1 fruit fly cellular context compared by ENCODE assay signal in genomic region chrX:3355180-3355579, dm6.
TF ChIP-seq lines count a peak whose summit lies in the region.

No protein-coding gene starts in this region.

TF ChIP-seq in whole organism, embryonic, 481 proteins besides CTCF, POLR2A, EP300 and RAD21 (continued from another document and continues in another):
- peak; percentile 70 for TF ChIP-seq Usf (GFP tag; optimal IDR thresholded peaks at IDR 0.05; lab: Kevin White, UChicago)
- TF ChIP-seq mam (GFP tag; optimal IDR thresholded peaks at IDR 0.05; lab: Kevin White, UChicago): peak; percentile 1
- no peak for TF ChIP-seq CG1832 (GFP tag; optimal IDR thresholded peaks at IDR 0.05; lab: Kevin White, UChicago)
- TF ChIP-seq CG15011 (GFP tag; optimal IDR thresholded peaks at IDR 0.05; lab: Kevin White, UChicago): peak; percentile 42
- peak; percentile 37 for TF ChIP-seq CG4707 (GFP tag; optimal IDR thresholded peaks at IDR 0.05; lab: Kevin White, UChicago)
- peak; percentile 31 for TF ChIP-seq CG12219 (GFP tag; optimal IDR thresholded peaks at IDR 0.05; lab: Kevin White, UChicago)
- no peak for TF ChIP-seq disco-r (GFP tag; optimal IDR thresholded peaks at IDR 0.05; lab: Kevin White, UChicago)
- peak; percentile 92 for TF ChIP-seq sens (GFP tag; lab: Kevin White, UChicago)
- TF ChIP-seq Antp (GFP tag; optimal IDR thresholded peaks at IDR 0.05; lab: Kevin White, UChicago): peak; percentile 23
- TF ChIP-seq Myb (GFP tag; optimal IDR thresholded peaks at IDR 0.05; lab: Kevin White, UChicago): peak; percentile 16
- no peak for TF ChIP-seq CG1792 (GFP tag; optimal IDR thresholded peaks at IDR 0.05; lab: Kevin White, UChicago)
- TF ChIP-seq CG8924 (tag; optimal IDR thresholded peaks at IDR 0.05; lab: Kevin White, UChicago): peak; percentile 77
- TF ChIP-seq ewg (GFP tag; optimal IDR thresholded peaks at IDR 0.05; lab: Kevin White, UChicago): peak; percentile 55
- peak; percentile 86 for TF ChIP-seq Med (GFP tag; lab: Kevin White, UChicago)
- TF ChIP-seq CG12071 (GFP tag; optimal IDR thresholded peaks at IDR 0.05; lab: Kevin White, UChicago): peak; percentile 19
- TF ChIP-seq Xbp1 (GFP tag; optimal IDR thresholded peaks at IDR 0.05; lab: Kevin White, UChicago): peak; percentile 71
- no peak for TF ChIP-seq hbn (GFP tag; IDR thresholded peaks at IDR 0.05; lab: Robert Waterston, UW; ENCODE audit: partially characterized antibody)
- no peak for TF ChIP-seq Mes4 (GFP tag; optimal IDR thresholded peaks at IDR 0.05; lab: Kevin White, UChicago)
- TF ChIP-seq CG10979 (tag; optimal IDR thresholded peaks at IDR 0.05; lab: Kevin White, UChicago): peak; percentile 91
- peak; percentile 94 for TF ChIP-seq chm (GFP tag; IDR thresholded peaks at IDR 0.05; lab: Robert Waterston, UW)
- TF ChIP-seq Hey (tag; optimal IDR thresholded peaks at IDR 0.05; lab: Kevin White, UChicago): no peak
- peak; percentile 55 for TF ChIP-seq BtbVII (GFP tag; optimal IDR thresholded peaks at IDR 0.05; lab: Kevin White, UChicago)
- peak; percentile 37 for TF ChIP-seq stwl (tag; optimal IDR thresholded peaks at IDR 0.05; lab: Kevin White, UChicago)
- peak; percentile 28 for TF ChIP-seq CG33213 (GFP tag; optimal IDR thresholded peaks at IDR 0.05; lab: Kevin White, UChicago)
- peak; percentile 75 for TF ChIP-seq onecut (GFP tag; IDR thresholded peaks at IDR 0.05; lab: Robert Waterston, UW)
- TF ChIP-seq ci (GFP tag; IDR thresholded peaks at IDR 0.05; lab: Robert Waterston, UW): peak; percentile 92
- TF ChIP-seq tup (GFP tag; optimal IDR thresholded peaks at IDR 0.05; lab: Kevin White, UChicago): no peak
- TF ChIP-seq hb (GFP tag; IDR thresholded peaks at IDR 0.05; lab: Robert Waterston, UW; ENCODE audit: partially characterized antibody): no peak
- TF ChIP-seq br (optimal IDR thresholded peaks at IDR 0.05; lab: Kevin White, UChicago): no peak
- TF ChIP-seq CG3065 (GFP tag; optimal IDR thresholded peaks at IDR 0.05; lab: Kevin White, UChicago): peak; percentile 45
- TF ChIP-seq wor (GFP tag; IDR thresholded peaks at IDR 0.05; lab: Robert Waterston, UW): peak; percentile 71
- TF ChIP-seq lbe (GFP tag; optimal IDR thresholded peaks at IDR 0.05; lab: Kevin White, UChicago): no peak
- peak; percentile 80 for TF ChIP-seq fd96Cb (tag; optimal IDR thresholded peaks at IDR 0.05; lab: Kevin White, UChicago)
- peak; percentile 45; the same call in 1 of the 2 replicates for TF ChIP-seq crol (GFP tag; IDR thresholded peaks at IDR 0.05; lab: Robert Waterston, UW)
- TF ChIP-seq nerfin-1 (tag; optimal IDR thresholded peaks at IDR 0.05; lab: Kevin White, UChicago): peak; percentile 74
- TF ChIP-seq vvl (GFP tag; IDR thresholded peaks at IDR 0.05; lab: Robert Waterston, UW): peak; percentile 94
- peak; percentile 74 for TF ChIP-seq Aef1 (GFP tag; IDR thresholded peaks at IDR 0.05; lab: Robert Waterston, UW)
- TF ChIP-seq CG17186 (GFP tag; optimal IDR thresholded peaks at IDR 0.05; lab: Kevin White, UChicago): no peak
- TF ChIP-seq knrl (GFP tag; IDR thresholded peaks at IDR 0.05; lab: Robert Waterston, UW; ENCODE audit: partially characterized antibody): no peak
- peak; percentile 85 for TF ChIP-seq CG11456 (GFP tag; IDR thresholded peaks at IDR 0.05; lab: Robert Waterston, UW)
- 0 out of 2 replicates have a peak, but pooled peaks have one; percentile 34 for TF ChIP-seq dati (GFP tag; IDR thresholded peaks at IDR 0.05; lab: Robert Waterston, UW)
- no peak for TF ChIP-seq cad (GFP tag; optimal IDR thresholded peaks at IDR 0.05; lab: Kevin White, UChicago)
- TF ChIP-seq ab (GFP tag; optimal IDR thresholded peaks at IDR 0.05; lab: Kevin White, UChicago): peak; percentile 29
- TF ChIP-seq CG11247 (GFP tag; IDR thresholded peaks at IDR 0.05; lab: Robert Waterston, UW): peak; percentile 72
- no peak for TF ChIP-seq wek (GFP tag; optimal IDR thresholded peaks at IDR 0.05; lab: Kevin White, UChicago)
- peak; percentile 83 for TF ChIP-seq slbo (GFP tag; IDR thresholded peaks at IDR 0.05; lab: Robert Waterston, UW)
- peak; percentile 83 for TF ChIP-seq lab (GFP tag; optimal IDR thresholded peaks at IDR 0.05; lab: Kevin White, UChicago)
- TF ChIP-seq Meics (GFP tag; optimal IDR thresholded peaks at IDR 0.05; lab: Kevin White, UChicago): peak; percentile 70
- no peak for TF ChIP-seq Adf1 (GFP tag; IDR thresholded peaks at IDR 0.05; lab: Robert Waterston, UW)
- TF ChIP-seq bsh (GFP tag; optimal IDR thresholded peaks at IDR 0.05; lab: Kevin White, UChicago): peak in 1 of 2 experiments; percentile 92
- TF ChIP-seq CG11093 (GFP tag; IDR thresholded peaks at IDR 0.05; lab: Robert Waterston, UW): 0 out of 3 replicates have a peak, but pooled peaks have one; percentile 34
- peak; percentile 79 for TF ChIP-seq al (GFP tag; IDR thresholded peaks at IDR 0.05; lab: Robert Waterston, UW)
- TF ChIP-seq sqz (GFP tag; optimal IDR thresholded peaks at IDR 0.05; lab: Kevin White, UChicago): peak; percentile 72
- TF ChIP-seq D19A (tag; optimal IDR thresholded peaks at IDR 0.05; lab: Kevin White, UChicago): peak; percentile 72
- TF ChIP-seq MTF-1 (GFP tag; optimal IDR thresholded peaks at IDR 0.05; lab: Kevin White, UChicago; ENCODE audit: borderline replicate concordance): peak; percentile 28
- peak; percentile 76 for TF ChIP-seq CG30431 (GFP tag; optimal IDR thresholded peaks at IDR 0.05; lab: Kevin White, UChicago)
- peak; percentile 31 for TF ChIP-seq CG15514 (GFP tag; optimal IDR thresholded peaks at IDR 0.05; lab: Kevin White, UChicago)
- TF ChIP-seq scrt (GFP tag; optimal IDR thresholded peaks at IDR 0.05; lab: Kevin White, UChicago): peak; percentile 56
- peak; percentile 79 for TF ChIP-seq CG31224 (GFP tag; IDR thresholded peaks at IDR 0.05; lab: Robert Waterston, UW)
- peak; percentile 90 for TF ChIP-seq CG32532 (GFP tag; IDR thresholded peaks at IDR 0.05; lab: Robert Waterston, UW)
- TF ChIP-seq Atf-2 (GFP tag; optimal IDR thresholded peaks at IDR 0.05; lab: Kevin White, UChicago): peak; percentile 27
- TF ChIP-seq usp (GFP tag; optimal IDR thresholded peaks at IDR 0.05; lab: Kevin White, UChicago): no peak
- TF ChIP-seq Dll (GFP tag; IDR thresholded peaks at IDR 0.05; lab: Robert Waterston, UW; ENCODE audit: partially characterized antibody): no peak
- peak; percentile 65; the same call in 1 of the 3 replicates for TF ChIP-seq sr (GFP tag; IDR thresholded peaks at IDR 0.05; lab: Robert Waterston, UW)
- TF ChIP-seq lmd (GFP tag; IDR thresholded peaks at IDR 0.05; lab: Robert Waterston, UW): peak; percentile 85
- TF ChIP-seq CG14050 (GFP tag; IDR thresholded peaks at IDR 0.05; lab: Robert Waterston, UW): peak; percentile 64
- TF ChIP-seq gce (GFP tag; IDR thresholded peaks at IDR 0.05; lab: Robert Waterston, UW): peak; percentile 70; the same call in 1 of the 3 replicates
- no peak for TF ChIP-seq HLH4C (GFP tag; IDR thresholded peaks at IDR 0.05; lab: Robert Waterston, UW; ENCODE audit: partially characterized antibody)
- peak; percentile 94 for TF ChIP-seq Xrp1 (GFP tag; IDR thresholded peaks at IDR 0.05; lab: Robert Waterston, UW)
- TF ChIP-seq pho (GFP tag; optimal IDR thresholded peaks at IDR 0.05; lab: Kevin White, UChicago): peak; percentile 9
- TF ChIP-seq jing (GFP tag; optimal IDR thresholded peaks at IDR 0.05; lab: Kevin White, UChicago): peak; percentile 11
- no peak for TF ChIP-seq Scr (GFP tag; IDR thresholded peaks at IDR 0.05; lab: Robert Waterston, UW; ENCODE audit: partially characterized antibody)
- peak; percentile 66 for TF ChIP-seq CG1602 (GFP tag; optimal IDR thresholded peaks at IDR 0.05; lab: Kevin White, UChicago)
- TF ChIP-seq corto (GFP tag; optimal IDR thresholded peaks at IDR 0.05; lab: Kevin White, UChicago): no peak
- TF ChIP-seq HLH54F (GFP tag; optimal IDR thresholded peaks at IDR 0.05; lab: Kevin White, UChicago): peak; percentile 24
- TF ChIP-seq grau (tag; optimal IDR thresholded peaks at IDR 0.05; lab: Kevin White, UChicago): peak; percentile 76
- peak; percentile 74; the same call in 2 of the 3 replicates for TF ChIP-seq CG2199 (GFP tag; IDR thresholded peaks at IDR 0.05; lab: Robert Waterston, UW)
- TF ChIP-seq hkb (optimal IDR thresholded peaks at IDR 0.05; lab: Kevin White, UChicago): no peak
- TF ChIP-seq hkb (GFP tag; IDR thresholded peaks at IDR 0.05; lab: Robert Waterston, UW): peak; percentile 87
- peak; percentile 84 for TF ChIP-seq CG34422 (GFP tag; IDR thresholded peaks at IDR 0.05; lab: Robert Waterston, UW)
- peak; percentile 43 for TF ChIP-seq salm (tag; optimal IDR thresholded peaks at IDR 0.05; lab: Kevin White, UChicago)
- peak; percentile 15 for TF ChIP-seq kay (GFP tag; optimal IDR thresholded peaks at IDR 0.05; lab: Kevin White, UChicago)
- no peak for TF ChIP-seq luna (GFP tag; optimal IDR thresholded peaks at IDR 0.05; lab: Kevin White, UChicago)
- peak; percentile 65; the same call in 1 of the 2 replicates for TF ChIP-seq ham (GFP tag; IDR thresholded peaks at IDR 0.05; lab: Robert Waterston, UW)
- TF ChIP-seq gsb-n (tag; optimal IDR thresholded peaks at IDR 0.05; lab: Kevin White, UChicago): peak; percentile 84
- TF ChIP-seq Six4 (GFP tag; optimal IDR thresholded peaks at IDR 0.05; lab: Kevin White, UChicago): peak; percentile 55
- TF ChIP-seq CG3726 (GFP tag; IDR thresholded peaks at IDR 0.05; lab: Robert Waterston, UW): peak; percentile 62; the same call in 1 of the 3 replicates
- TF ChIP-seq CG3163 (GFP tag; optimal IDR thresholded peaks at IDR 0.05; lab: Kevin White, UChicago): no peak
- TF ChIP-seq CG15073 (GFP tag; optimal IDR thresholded peaks at IDR 0.05; lab: Kevin White, UChicago): peak; percentile 28
- TF ChIP-seq CG2889 (GFP tag; IDR thresholded peaks at IDR 0.05; lab: Robert Waterston, UW): peak; percentile 62; the same call in 2 of the 3 replicates
- TF ChIP-seq CG13624 (GFP tag; optimal IDR thresholded peaks at IDR 0.05; lab: Kevin White, UChicago): peak; percentile 31
- TF ChIP-seq tin (GFP tag; optimal IDR thresholded peaks at IDR 0.05; lab: Kevin White, UChicago): peak; percentile 79
- TF ChIP-seq CG6854 (GFP tag; optimal IDR thresholded peaks at IDR 0.05; lab: Kevin White, UChicago): peak; percentile 22
- TF ChIP-seq CG1603 (tag; optimal IDR thresholded peaks at IDR 0.05; lab: Kevin White, UChicago): no peak
- no peak for TF ChIP-seq amos (GFP tag; IDR thresholded peaks at IDR 0.05; lab: Robert Waterston, UW; ENCODE audit: partially characterized antibody)
- no peak for TF ChIP-seq CG15479 (GFP tag; optimal IDR thresholded peaks at IDR 0.05; lab: Kevin White, UChicago)
- no peak for TF ChIP-seq yki (optimal IDR thresholded peaks at IDR 0.05; lab: Kevin White, UChicago)
- no peak for TF ChIP-seq CG8478 (optimal IDR thresholded peaks at IDR 0.05; lab: Kevin White, UChicago)
- TF ChIP-seq nau (GFP tag; optimal IDR thresholded peaks at IDR 0.05; lab: Kevin White, UChicago): peak; percentile 56
- no peak for TF ChIP-seq Stat92E (GFP tag; optimal IDR thresholded peaks at IDR 0.05; lab: Kevin White, UChicago)
- TF ChIP-seq p53 (GFP tag; optimal IDR thresholded peaks at IDR 0.05; lab: Kevin White, UChicago): no peak
- peak; percentile 70 for TF ChIP-seq dan (GFP tag; IDR thresholded peaks at IDR 0.05; lab: Robert Waterston, UW)
- TF ChIP-seq CG14860 (GFP tag; IDR thresholded peaks at IDR 0.05; lab: Robert Waterston, UW; ENCODE audit: partially characterized antibody): no peak
- peak; percentile 54 for TF ChIP-seq pum (GFP tag; optimal IDR thresholded peaks at IDR 0.05; lab: Kevin White, UChicago)
- peak; percentile 29 for TF ChIP-seq maf-S (GFP tag; optimal IDR thresholded peaks at IDR 0.05; lab: Kevin White, UChicago)
- TF ChIP-seq CG13123 (GFP tag; optimal IDR thresholded peaks at IDR 0.05; lab: Kevin White, UChicago): peak; percentile 45
- TF ChIP-seq CG4730 (GFP tag; IDR thresholded peaks at IDR 0.05; lab: Robert Waterston, UW): peak; percentile 70
- peak; percentile 30 for TF ChIP-seq Bteb2 (GFP tag; optimal IDR thresholded peaks at IDR 0.05; lab: Kevin White, UChicago)
- peak; percentile 54; the same call in 1 of the 2 replicates for TF ChIP-seq Gsc (GFP tag; IDR thresholded peaks at IDR 0.05; lab: Robert Waterston, UW)
- TF ChIP-seq Dp (GFP tag; optimal IDR thresholded peaks at IDR 0.05; lab: Kevin White, UChicago): no peak
- no peak for TF ChIP-seq CG10321 (GFP tag; IDR thresholded peaks at IDR 0.05; lab: Robert Waterston, UW)
- TF ChIP-seq CG32772 (GFP tag; IDR thresholded peaks at IDR 0.05; lab: Robert Waterston, UW): peak; percentile 80
- peak; percentile 72 for TF ChIP-seq az2 (GFP tag; optimal IDR thresholded peaks at IDR 0.05; lab: Kevin White, UChicago)
- no peak for TF ChIP-seq grn (GFP tag; optimal IDR thresholded peaks at IDR 0.05; lab: Kevin White, UChicago)
- TF ChIP-seq CG12942 (GFP tag; optimal IDR thresholded peaks at IDR 0.05; lab: Kevin White, UChicago): peak; percentile 41
- TF ChIP-seq CG6765 (GFP tag; optimal IDR thresholded peaks at IDR 0.05; lab: Kevin White, UChicago): peak; percentile 62
- TF ChIP-seq CG2712 (tag; optimal IDR thresholded peaks at IDR 0.05; lab: Kevin White, UChicago): peak; percentile 91
- TF ChIP-seq CG30403 (GFP tag; optimal IDR thresholded peaks at IDR 0.05; lab: Kevin White, UChicago): peak; percentile 77
- TF ChIP-seq NK7.1 (GFP tag; optimal IDR thresholded peaks at IDR 0.05; lab: Kevin White, UChicago): no peak
- TF ChIP-seq Rx (GFP tag; IDR thresholded peaks at IDR 0.05; lab: Robert Waterston, UW): peak; percentile 75
- TF ChIP-seq CG4617 (GFP tag; optimal IDR thresholded peaks at IDR 0.05; lab: Kevin White, UChicago; ENCODE audit: borderline replicate concordance): peak; percentile 46
- no peak for TF ChIP-seq Neu2 (GFP tag; optimal IDR thresholded peaks at IDR 0.05; lab: Kevin White, UChicago; ENCODE audit: borderline replicate concordance)
- no peak for TF ChIP-seq D (optimal IDR thresholded peaks at IDR 0.05; lab: Kevin White, UChicago)
- TF ChIP-seq D (GFP tag; optimal IDR thresholded peaks at IDR 0.05; lab: Kevin White, UChicago): peak; percentile 81
- TF ChIP-seq slou (GFP tag; optimal IDR thresholded peaks at IDR 0.05; lab: Kevin White, UChicago): peak; percentile 59
- no peak for TF ChIP-seq ato (GFP tag; IDR thresholded peaks at IDR 0.05; lab: Robert Waterston, UW; ENCODE audit: partially characterized antibody)
- TF ChIP-seq sisA (GFP tag; IDR thresholded peaks at IDR 0.05; lab: Robert Waterston, UW): peak; percentile 89
- no peak for TF ChIP-seq Hr78 (GFP tag; optimal IDR thresholded peaks at IDR 0.05; lab: Kevin White, UChicago)
- TF ChIP-seq CrebB (tag; optimal IDR thresholded peaks at IDR 0.05; lab: Kevin White, UChicago): no peak
- TF ChIP-seq Ssrp (tag; optimal IDR thresholded peaks at IDR 0.05; lab: Kevin White, UChicago): peak; percentile 76
- peak; percentile 63 for TF ChIP-seq CG12659 (GFP tag; optimal IDR thresholded peaks at IDR 0.05; lab: Kevin White, UChicago)
